Worm (Caenorhabditis elegans) whole organism, young adult: Measurements from ENCODE around the gene C25H3.16.

Source experiments
- F22D6.2 ChIP-seq: sonication (generic microtip); optimal IDR thresholded peaks from 2 replicates; lab custom pipeline; 2016; ENCODE audit warnings: mild to moderate bottlenecking, missing genetic modification characterization, missing compliant biosample characterization
- K11D2.4 ChIP-seq: fragments of 200-800 bp; sonication (Bioruptor generic); IDR thresholded peaks from 2 replicates; pipeline ENCODE4 v1.3.6; 2022; ENCODE audit warnings: missing genetic modification reagents, missing genetic modification characterization, missing compliant biosample characterization
- ceh-27 ChIP-seq: fragments of 200-800 bp; sonication (Bioruptor generic); optimal IDR thresholded peaks from 2 replicates; lab custom pipeline; 2018; ENCODE audit warnings: mild to moderate bottlenecking, missing genetic modification characterization, moderate library complexity, missing compliant biosample characterization
- dpff-1 ChIP-seq: sonication (generic microtip); optimal IDR thresholded peaks from 2 replicates; lab custom pipeline; 2017; ENCODE audit warnings: mild to moderate bottlenecking, missing genetic modification characterization, missing compliant biosample characterization
- ets-4 ChIP-seq: fragments of 200-800 bp; sonication (Bioruptor generic); optimal IDR thresholded peaks from 2 replicates; lab custom pipeline; 2018; ENCODE audit warnings: mild to moderate bottlenecking, missing genetic modification characterization, missing compliant biosample characterization
- fkh-3 ChIP-seq: sonication (generic microtip); optimal IDR thresholded peaks from 2 replicates; lab custom pipeline; 2016; ENCODE audit warnings: mild to moderate bottlenecking, missing genetic modification characterization, missing compliant biosample characterization
- lin-40 ChIP-seq: sonication (generic microtip); optimal IDR thresholded peaks from 2 replicates; lab custom pipeline; 2016; ENCODE audit warnings: missing genetic modification characterization, mild to moderate bottlenecking, missing compliant biosample characterization, missing genotype, missing genetic modification reagents
- madf-3 ChIP-seq: fragments of 200-800 bp; sonication (Bioruptor generic); IDR thresholded peaks from 2 replicates; pipeline ENCODE4 v1.3.6; 2022; ENCODE audit warnings: missing genetic modification reagents, missing genetic modification characterization, missing compliant biosample characterization
- pha-4 ChIP-seq: fragments of 150-350 bp; sonication (generic microtip); optimal IDR thresholded peaks from 2 replicates; lab custom pipeline; 2014; ENCODE audit warnings: missing biosample characterization, missing genetic modification reagents, missing genetic modification characterization
- rpc-1 ChIP-seq, 2 experiments: fragments of 150-350 bp in 1 of 2; sonication (generic microtip) in 1 of 2; optimal IDR thresholded peaks; 2 replicates each; lab custom pipeline; 2014 to 2018; ENCODE audit warnings: missing biosample characterization in 1 of 2, missing genetic modification characterization in 1 of 2, missing genetic modification reagents in 1 of 2, missing genotype in 1 of 2
- xnd-1 ChIP-seq: sonication (generic microtip); optimal IDR thresholded peaks from 2 replicates; lab custom pipeline; 2016; ENCODE audit warnings: missing genotype, missing genetic modification reagents, missing genetic modification characterization, missing compliant biosample characterization
- ztf-6 ChIP-seq: fragments of 200-800 bp; sonication (Bioruptor generic); IDR thresholded peaks from 2 replicates; pipeline ENCODE4 v1.3.6; 2022; ENCODE audit warnings: missing genetic modification reagents, missing genetic modification characterization, missing compliant biosample characterization

ce11 chrII:5628326-5628818 is 37.7 kb upstream of the C25H3.16 start, which contains the start of gene F59E12.15:
- no peak for TF ChIP-seq fkh-3 (tag; lab: Kevin White, UChicago)
- TF ChIP-seq madf-3 (GFP tag; lab: Robert Waterston, UW), result no peak
- no peak for TF ChIP-seq xnd-1
- no peak for TF ChIP-seq ets-4 (GFP tag; lab: Kevin White, UChicago)
- TF ChIP-seq F22D6.2 (tag; lab: Kevin White, UChicago), result no peak
- no peak for TF ChIP-seq K11D2.4
- TF ChIP-seq ztf-6 (GFP tag; lab: Robert Waterston, UW), result no peak
- TF ChIP-seq dpff-1 (tag; lab: Kevin White, UChicago), result no peak
- TF ChIP-seq ceh-27 (GFP tag; lab: Kevin White, UChicago), result no peak
- TF ChIP-seq lin-40 (tag; lab: Kevin White, UChicago), result no peak
- TF ChIP-seq pha-4 (tag; lab: Kevin White, UChicago), result no peak
- no peak for TF ChIP-seq rpc-1 (optimal IDR thresholded peaks at IDR 0.05; lab: Kevin White, UChicago)
- no peak for TF ChIP-seq rpc-1 (tag; optimal IDR thresholded peaks at IDR 0.05; lab: Kevin White, UChicago)
